Worm (Caenorhabditis elegans): ENCODE measurements around the gene F18E3.13.

ce11 chrV:7369578-7369977 lies 46.4 kb upstream of the F18E3.13 start, which contains the start of gene srj-14:
- TF ChIP-seq fos-1 (tag; optimal IDR thresholded peaks at IDR 0.05) (no peak), lin-39 (tag; optimal IDR thresholded peaks at IDR 0.05) (no peak), elt-2 (tag; optimal IDR thresholded peaks at IDR 0.05) (no peak), fkh-10 (GFP tag; optimal IDR thresholded peaks at IDR 0.05) (no peak), ztf-11 (tag; optimal IDR thresholded peaks at IDR 0.05) (no peak), lin-15B (tag; optimal IDR thresholded peaks at IDR 0.05) (no peak), nhr-76 (tag; optimal IDR thresholded peaks at IDR 0.05) (no peak), nhr-67 (tag; optimal IDR thresholded peaks at IDR 0.05) (no peak), snpc-4 (tag; optimal IDR thresholded peaks at IDR 0.05) (no peak), mdl-1 (tag; optimal IDR thresholded peaks at IDR 0.05) (no peak)

Measured in whole organism, L3 larva.